Worm (Caenorhabditis elegans): ENCODE results near the gene ttr-21.

DNA sequence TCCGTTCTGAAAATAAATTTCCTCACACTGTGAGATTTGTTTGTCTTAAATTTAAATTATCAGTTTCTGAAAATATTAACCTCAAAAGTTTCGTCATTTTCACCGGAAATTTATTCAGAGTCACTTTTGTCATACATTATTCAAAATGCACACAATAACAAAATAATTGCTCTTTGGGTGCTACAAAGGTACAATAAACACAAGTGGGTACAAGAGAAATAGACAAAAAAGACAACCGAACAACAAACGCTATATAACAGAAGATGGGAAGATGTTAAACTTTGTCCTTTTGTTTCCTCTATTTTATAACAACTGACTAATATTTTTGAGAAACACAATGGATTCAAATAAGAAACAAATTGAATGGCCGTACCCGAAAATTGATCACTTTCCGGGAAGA is 15.3 kb upstream of the ttr-21 start:
- no peak for TF ChIP-seq ceh-79 (tag; optimal IDR thresholded peaks at IDR 0.05)
- no peak for TF ChIP-seq nfya-2 (GFP tag; IDR thresholded peaks at IDR 0.05)
- no peak for TF ChIP-seq unc-130 (GFP tag; optimal IDR thresholded peaks at IDR 0.05)
- TF ChIP-seq F10E7.11 (tag; optimal IDR thresholded peaks at IDR 0.05): no peak
- TF ChIP-seq C17E4.6 (GFP tag; IDR thresholded peaks at IDR 0.05): no peak
- no peak for TF ChIP-seq ama-1 (optimal IDR thresholded peaks at IDR 0.05)
- no peak for TF ChIP-seq ama-1 (GFP tag; optimal IDR thresholded peaks at IDR 0.05)
- no peak for TF ChIP-seq sea-2 (GFP tag; IDR thresholded peaks at IDR 0.05)
- TF ChIP-seq lin-35 (GFP tag; optimal IDR thresholded peaks at IDR 0.05): no peak
- TF ChIP-seq ztf-3 (GFP tag; optimal IDR thresholded peaks at IDR 0.05): no peak
- no peak for TF ChIP-seq mcd-1 (GFP tag; IDR thresholded peaks at IDR 0.05)

All from whole organism, young adult.